Worm (Caenorhabditis elegans): Measurements from ENCODE around the gene akt-2.

ce11 chrX:14182514-14182913, 35.0 kb downstream of the akt-2 start:
- TF ChIP-seq unc-39 (tag; optimal IDR thresholded peaks at IDR 0.05) (no peak), mml-1 (tag; optimal IDR thresholded peaks at IDR 0.05) (no peak), egl-27 (tag; optimal IDR thresholded peaks at IDR 0.05) (no peak), pqm-1 (tag; optimal IDR thresholded peaks at IDR 0.05) (no peak), nhr-12 (tag; optimal IDR thresholded peaks at IDR 0.05) (no peak), nhr-11 (tag; optimal IDR thresholded peaks at IDR 0.05) (no peak), elt-1 (tag; optimal IDR thresholded peaks at IDR 0.05) (no peak), elt-3 (tag; optimal IDR thresholded peaks at IDR 0.05) (no peak), R02D3.7 (tag; optimal IDR thresholded peaks at IDR 0.05) (no peak), nhr-237 (tag; optimal IDR thresholded peaks at IDR 0.05) (no peak), fkh-10 (GFP tag; optimal IDR thresholded peaks at IDR 0.05) (no peak), pha-4 (tag; optimal IDR thresholded peaks at IDR 0.05) (no peak)

Data from whole organism, L3 larva.